Fruit fly (Drosophila melanogaster) whole organism, embryonic: Measurements from ENCODE around the gene Gs2.

Experiments
- Adf1 ChIP-seq: fragments of 200-800 bp; sonication (Bioruptor generic); IDR thresholded peaks from 2 replicates; pipeline ENCODE4 v1.3.6; 2022; ENCODE audit warnings: missing biosample characterization, missing genetic modification characterization
- Atf-2 ChIP-seq: fragments of 200-800 bp; sonication (Bioruptor generic); optimal IDR thresholded peaks from 2 replicates; lab custom pipeline; 2016; ENCODE audit warnings: missing biosample characterization, missing genetic modification characterization
- Blimp-1 ChIP-seq: fragments of 200-800 bp; sonication (Bioruptor generic); optimal IDR thresholded peaks from 3 replicates; lab custom pipeline; 2018; ENCODE audit warnings: missing biosample characterization, missing genetic modification characterization, mild to moderate bottlenecking, moderate library complexity, missing genetic modification reagents
- CG10366 ChIP-seq: fragments of 200-800 bp; sonication (Bioruptor generic); IDR thresholded peaks from 2 replicates; pipeline ENCODE4 v1.3.6; 2022; ENCODE audit warnings: missing biosample characterization, missing genetic modification characterization
- CG11085 ChIP-seq: fragments of 200-800 bp; sonication (Bioruptor generic); IDR thresholded peaks from 2 replicates; pipeline ENCODE4 v1.3.6; 2022; ENCODE audit warnings: missing biosample characterization, missing genetic modification characterization
- CG14014 ChIP-seq: fragments of 200-800 bp; sonication (Bioruptor generic); IDR thresholded peaks from 2 replicates; pipeline ENCODE4 v1.3.6; 2022; ENCODE audit warnings: missing biosample characterization, missing genetic modification characterization
- CG14667 ChIP-seq: fragments of 200-800 bp; sonication (Bioruptor generic); IDR thresholded peaks from 2 replicates; pipeline ENCODE4 v1.3.6; 2022; ENCODE audit warnings: missing biosample characterization, missing genetic modification characterization
- CG15269 ChIP-seq: fragments of 200-800 bp; sonication (Bioruptor generic); optimal IDR thresholded peaks from 2 replicates; lab custom pipeline; 2018; ENCODE audit warnings: missing biosample characterization, mild to moderate bottlenecking, missing genetic modification characterization, moderate library complexity
- CG1603 ChIP-seq: fragments of 200-800 bp; sonication (Bioruptor generic); optimal IDR thresholded peaks from 2 replicates; lab custom pipeline; 2019; ENCODE audit warnings: missing biosample characterization, mild to moderate bottlenecking, missing genetic modification characterization, moderate library complexity
- CG1647 ChIP-seq: fragments of 200-800 bp; sonication (Bioruptor generic); optimal IDR thresholded peaks from 3 replicates; lab custom pipeline; 2016; ENCODE audit warnings: missing biosample characterization, missing genetic modification characterization
- CG17802 ChIP-seq: fragments of 200-800 bp; sonication (Bioruptor generic); optimal IDR thresholded peaks from 2 replicates; lab custom pipeline; 2018; ENCODE audit warnings: missing biosample characterization, mild to moderate bottlenecking, missing genetic modification characterization, moderate library complexity
- CG2120 ChIP-seq: fragments of 200-800 bp; sonication (Bioruptor generic); optimal IDR thresholded peaks from 3 replicates; lab custom pipeline; 2016; ENCODE audit warnings: missing biosample characterization, missing genetic modification characterization
- CG2678 ChIP-seq: fragments of 200-800 bp; sonication (Bioruptor generic); optimal IDR thresholded peaks from 3 replicates; lab custom pipeline; 2019; ENCODE audit warnings: missing biosample characterization, mild to moderate bottlenecking, missing genetic modification characterization, moderate library complexity
- CG30403 ChIP-seq: fragments of 200-800 bp; sonication (Bioruptor generic); optimal IDR thresholded peaks from 3 replicates; lab custom pipeline; 2016; ENCODE audit warnings: missing biosample characterization, missing genetic modification characterization
- CG30431 ChIP-seq: fragments of 200-800 bp; sonication (Bioruptor generic); optimal IDR thresholded peaks from 2 replicates; lab custom pipeline; 2017; ENCODE audit warnings: missing biosample characterization, missing genetic modification characterization
- CG31388 ChIP-seq: fragments of 200-800 bp; sonication (Bioruptor generic); optimal IDR thresholded peaks from 2 replicates; lab custom pipeline; 2016; ENCODE audit warnings: missing biosample characterization, missing genetic modification characterization
- CG32532 ChIP-seq: fragments of 200-800 bp; sonication (Bioruptor generic); IDR thresholded peaks from 2 replicates; pipeline ENCODE4 v1.3.6; 2022; ENCODE audit warnings: missing biosample characterization, missing genetic modification characterization
- CG33557 ChIP-seq: fragments of 200-800 bp; sonication (Bioruptor generic); optimal IDR thresholded peaks from 2 replicates; lab custom pipeline; 2019; ENCODE audit warnings: missing biosample characterization, mild to moderate bottlenecking, missing genetic modification characterization, moderate library complexity
- CG7786 ChIP-seq: fragments of 200-800 bp; sonication (Bioruptor generic); optimal IDR thresholded peaks from 2 replicates; lab custom pipeline; 2016; ENCODE audit warnings: missing biosample characterization, missing genetic modification characterization
- CG7839 ChIP-seq: fragments of 200-800 bp; sonication (Bioruptor generic); optimal IDR thresholded peaks from 3 replicates; lab custom pipeline; 2018; ENCODE audit warnings: missing biosample characterization, mild to moderate bottlenecking, missing genetic modification characterization, moderate library complexity
- CG8388 ChIP-seq: fragments of 200-800 bp; sonication (Bioruptor generic); optimal IDR thresholded peaks from 2 replicates; lab custom pipeline; 2019; ENCODE audit warnings: missing biosample characterization, mild to moderate bottlenecking, missing genetic modification characterization, moderate library complexity
- CG8765 ChIP-seq: fragments of 200-800 bp; sonication (Bioruptor generic); IDR thresholded peaks from 2 replicates; pipeline ENCODE4 v1.3.6; 2022; ENCODE audit warnings: missing biosample characterization, missing genetic modification characterization
- CG8944 ChIP-seq: fragments of 200-800 bp; sonication (Bioruptor generic); optimal IDR thresholded peaks from 3 replicates; lab custom pipeline; 2016; ENCODE audit warnings: missing biosample characterization, missing genetic modification characterization
- Chrac-16 ChIP-seq: fragments of 200-800 bp; sonication (Bioruptor generic); optimal IDR thresholded peaks from 3 replicates; lab custom pipeline; 2016; ENCODE audit warnings: missing biosample characterization, missing genetic modification characterization
- CoRest ChIP-seq: fragments of 200-800 bp; sonication (Bioruptor generic); optimal IDR thresholded peaks from 3 replicates; lab custom pipeline; 2018; ENCODE audit warnings: missing biosample characterization, mild to moderate bottlenecking, missing genetic modification characterization, moderate library complexity
- Dfd ChIP-seq, 2 experiments: fragments of >200 bp; optimal IDR thresholded peaks; 2 replicates each; lab custom pipeline; 2017; ENCODE audit warnings: missing biosample characterization in 2 of 2, missing genetic modification characterization in 2 of 2
- E2f1 ChIP-seq: fragments of 200-800 bp; sonication (Bioruptor generic); IDR thresholded peaks from 2 replicates; pipeline ENCODE4 v1.3.6; 2022; ENCODE audit warnings: missing biosample characterization, missing genetic modification characterization
- Fer1 ChIP-seq: fragments of 200-800 bp; sonication (Bioruptor generic); optimal IDR thresholded peaks from 2 replicates; lab custom pipeline; 2017; ENCODE audit warnings: missing biosample characterization, mild to moderate bottlenecking, missing genetic modification characterization
- Gug ChIP-seq: fragments of 200-800 bp; sonication (Bioruptor generic); IDR thresholded peaks from 4 replicates; pipeline ENCODE4 v1.3.6; 2022; ENCODE audit warnings: missing biosample characterization, missing genetic modification characterization
- HmgZ ChIP-seq: fragments of 200-800 bp; sonication (Bioruptor generic); optimal IDR thresholded peaks from 2 replicates; lab custom pipeline; 2018; ENCODE audit warnings: missing biosample characterization, mild to moderate bottlenecking, missing genetic modification characterization
- Hr78 ChIP-seq, 2 experiments: fragments of 200-800 bp in 1 of 2; fragments of >200 bp in 1 of 2; sonication (Bioruptor generic) in 1 of 2; optimal IDR thresholded peaks; 2 replicates each; lab custom pipeline; 2017 to 2019; ENCODE audit warnings: missing biosample characterization in 2 of 2, missing genetic modification characterization in 2 of 2, mild to moderate bottlenecking in 1 of 2, moderate library complexity in 1 of 2
- Max ChIP-seq: fragments of 200-800 bp; sonication (Bioruptor generic); optimal IDR thresholded peaks from 2 replicates; lab custom pipeline; 2016; ENCODE audit warnings: missing biosample characterization, mild to moderate bottlenecking, missing genetic modification characterization
- Med ChIP-seq: fragments of 200-800 bp; sonication (Bioruptor generic); peaks from one replicate; lab custom pipeline; 2016; ENCODE audit warnings: missing biosample characterization, missing genetic modification characterization, mild to moderate bottlenecking, inconsistent platforms, moderate library complexity
- Meics ChIP-seq: fragments of 200-800 bp; sonication (Bioruptor generic); optimal IDR thresholded peaks from 2 replicates; lab custom pipeline; 2017; ENCODE audit warnings: missing biosample characterization, mild to moderate bottlenecking, missing genetic modification characterization
- Mrtf ChIP-seq: fragments of 200-800 bp; sonication (Bioruptor generic); IDR thresholded peaks from 3 replicates; pipeline ENCODE4 v1.3.6; 2022; ENCODE audit warnings: missing biosample characterization, missing genetic modification characterization
- NFAT ChIP-seq: fragments of 200-800 bp; sonication (Bioruptor generic); IDR thresholded peaks from 2 replicates; pipeline ENCODE4 v1.3.6; 2022; ENCODE audit warnings: missing biosample characterization, missing genetic modification characterization
- Nf-YB ChIP-seq: fragments of 200-800 bp; sonication (Bioruptor generic); optimal IDR thresholded peaks from 3 replicates; lab custom pipeline; 2019; ENCODE audit warnings: missing biosample characterization, mild to moderate bottlenecking, missing genetic modification characterization, moderate library complexity
- Stat92E ChIP-seq, 3 experiments: fragments of >200 bp in 2 of 3; fragments of 200-800 bp in 1 of 3; sonication (Bioruptor generic) in 1 of 3; optimal IDR thresholded peaks; 2 replicates each; lab custom pipeline; 2017 to 2019; ENCODE audit warnings: missing biosample characterization in 3 of 3, missing genetic modification characterization in 3 of 3, mild to moderate bottlenecking in 1 of 3, moderate library complexity in 1 of 3
- ase ChIP-seq: fragments of 200-800 bp; sonication (Bioruptor generic); IDR thresholded peaks from 3 replicates; pipeline ENCODE4 v1.3.6; 2022; ENCODE audit warnings: missing biosample characterization, missing genetic modification characterization
- bowl ChIP-seq: fragments of 200-800 bp; sonication (Bioruptor generic); IDR thresholded peaks from 2 replicates; pipeline ENCODE4 v1.3.6; 2022; ENCODE audit warnings: missing biosample characterization, missing genetic modification characterization
- caup ChIP-seq: fragments of 200-800 bp; sonication (Bioruptor generic); optimal IDR thresholded peaks from 3 replicates; lab custom pipeline; 2017; ENCODE audit warnings: missing biosample characterization, mild to moderate bottlenecking, missing genetic modification characterization, moderate library complexity; ENCODE audit not compliant: severe bottlenecking
- gsb ChIP-seq: fragments of 200-800 bp; sonication (Bioruptor generic); IDR thresholded peaks from 2 replicates; pipeline ENCODE4 v1.3.6; 2022; ENCODE audit warnings: missing biosample characterization, missing genetic modification characterization
- gsb-n ChIP-seq: fragments of 200-800 bp; sonication (Bioruptor generic); optimal IDR thresholded peaks from 3 replicates; lab custom pipeline; 2018; ENCODE audit warnings: missing biosample characterization, mild to moderate bottlenecking, missing genetic modification characterization
- kah ChIP-seq: fragments of 200-800 bp; sonication (Bioruptor generic); optimal IDR thresholded peaks from 2 replicates; lab custom pipeline; 2018; ENCODE audit warnings: missing biosample characterization, mild to moderate bottlenecking, missing genetic modification characterization
- klu ChIP-seq: fragments of 200-800 bp; sonication (Bioruptor generic); IDR thresholded peaks from 2 replicates; pipeline ENCODE4 v1.3.6; 2022; ENCODE audit warnings: missing biosample characterization, missing genetic modification characterization
- mam ChIP-seq: fragments of 200-800 bp; sonication (Bioruptor generic); optimal IDR thresholded peaks from 3 replicates; lab custom pipeline; 2016; ENCODE audit warnings: missing biosample characterization, missing genetic modification characterization
- pzg ChIP-seq: fragments of 200-800 bp; sonication (Bioruptor generic); optimal IDR thresholded peaks from 3 replicates; lab custom pipeline; 2018; ENCODE audit warnings: missing biosample characterization, mild to moderate bottlenecking, missing genetic modification characterization, moderate library complexity
- row ChIP-seq: fragments of 200-800 bp; sonication (Bioruptor generic); IDR thresholded peaks from 3 replicates; pipeline ENCODE4 v1.3.6; 2022; ENCODE audit warnings: missing biosample characterization, missing genetic modification characterization
- tap ChIP-seq: fragments of 200-800 bp; optimal IDR thresholded peaks from 3 replicates; lab custom pipeline; 2019; ENCODE audit warnings: missing biosample characterization, mild to moderate bottlenecking, missing genetic modification characterization, moderate library complexity
- tll ChIP-seq, 2 experiments: fragments of 200-800 bp in 1 of 2; fragments of >200 bp in 1 of 2; sonication (Bioruptor generic) in 1 of 2; optimal IDR thresholded peaks; 2 replicates each; lab custom pipeline; 2017 to 2019; ENCODE audit warnings: missing biosample characterization in 2 of 2, missing genetic modification characterization in 2 of 2, mild to moderate bottlenecking in 1 of 2, moderate library complexity in 1 of 2
- z ChIP-seq: fragments of 200-800 bp; sonication (Bioruptor generic); IDR thresholded peaks from 3 replicates; pipeline ENCODE4 v1.3.6; 2022; ENCODE audit warnings: missing biosample characterization, missing genetic modification characterization

Gene Gs2

DNA sequence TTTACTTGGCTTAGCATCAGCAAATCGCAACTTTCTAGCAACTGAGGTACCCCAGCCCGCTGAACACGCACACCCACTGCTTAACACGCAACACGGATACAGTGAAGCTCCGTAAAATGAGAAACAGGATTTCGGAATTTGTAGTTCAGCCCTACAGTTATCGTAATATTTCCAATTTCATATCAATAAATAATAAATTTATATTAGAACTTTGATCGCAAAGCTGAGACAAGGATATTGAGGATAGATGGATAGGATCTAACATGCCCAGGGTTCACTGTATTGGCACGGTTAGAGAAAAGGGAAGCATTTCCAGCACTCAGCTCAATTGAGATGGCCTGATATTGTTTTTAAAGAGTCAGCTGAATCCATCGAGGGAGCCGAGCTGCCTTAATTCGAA, 3.4 kb upstream of the Gs2 start (continued):
- TF ChIP-seq CG32532 = peak; percentile 43; the same call in 1 of the 2 replicates
- TF ChIP-seq Blimp-1 = no peak
- no peak for TF ChIP-seq gsb (GFP tag; lab: Robert Waterston, UW)
- TF ChIP-seq Hr78 (GFP tag; optimal IDR thresholded peaks at IDR 0.05; lab: Kevin White, UChicago) = no peak
- TF ChIP-seq caup (GFP tag; lab: Kevin White, UChicago) = no peak
- TF ChIP-seq Atf-2 (GFP tag; lab: Kevin White, UChicago) = no peak
- no peak for TF ChIP-seq z (GFP tag; lab: Robert Waterston, UW)
- 0 out of 4 replicates have a peak, but pooled peaks have one; percentile 5 for TF ChIP-seq Gug (GFP tag; lab: Robert Waterston, UW)
- TF ChIP-seq kah (GFP tag; lab: Kevin White, UChicago) = no peak
- TF ChIP-seq gsb-n (tag; lab: Kevin White, UChicago) = no peak
- no peak for TF ChIP-seq CG14667 (GFP tag; lab: Robert Waterston, UW)
- TF ChIP-seq Dfd (GFP tag; optimal IDR thresholded peaks at IDR 0.05; lab: Kevin White, UChicago) = no peak
- TF ChIP-seq CG10366 (GFP tag; lab: Robert Waterston, UW) = no peak
- TF ChIP-seq CG30403 (GFP tag; lab: Kevin White, UChicago) = no peak
- TF ChIP-seq CG17802 = no peak
- TF ChIP-seq Med (GFP tag; lab: Kevin White, UChicago) = peak; percentile 25
- peak; percentile 37 for TF ChIP-seq CG2678 (tag; lab: Kevin White, UChicago)
- TF ChIP-seq CG11085 (GFP tag; lab: Robert Waterston, UW) = no peak
- no peak for TF ChIP-seq bowl (GFP tag; lab: Robert Waterston, UW)
- TF ChIP-seq Fer1 (GFP tag; lab: Kevin White, UChicago) = no peak
- no peak for TF ChIP-seq Max (GFP tag; lab: Kevin White, UChicago)
- TF ChIP-seq CG7786 (GFP tag; lab: Kevin White, UChicago) = no peak
- peak; percentile 17 for TF ChIP-seq CG15269
- TF ChIP-seq klu (GFP tag; lab: Robert Waterston, UW) = no peak
- TF ChIP-seq Meics (GFP tag; lab: Kevin White, UChicago) = peak; percentile 31
- TF ChIP-seq CG8944 (GFP tag; lab: Kevin White, UChicago) = no peak
- TF ChIP-seq Adf1 (GFP tag; lab: Robert Waterston, UW) = no peak
- no peak for TF ChIP-seq pzg (GFP tag; lab: Kevin White, UChicago)
- TF ChIP-seq mam = no peak
- TF ChIP-seq Chrac-16 (GFP tag; lab: Kevin White, UChicago) = no peak
- TF ChIP-seq CG1603 (tag; lab: Kevin White, UChicago) = peak; percentile 20
- no peak for TF ChIP-seq HmgZ
- no peak for TF ChIP-seq NFAT (GFP tag; lab: Robert Waterston, UW)
- no peak for TF ChIP-seq tll (GFP tag; optimal IDR thresholded peaks at IDR 0.05; lab: Kevin White, UChicago)
- no peak for TF ChIP-seq Stat92E (GFP tag; optimal IDR thresholded peaks at IDR 0.05; lab: Kevin White, UChicago)
- TF ChIP-seq CG8388 (GFP tag; lab: Kevin White, UChicago) = no peak
- TF ChIP-seq CG1647 (GFP tag; lab: Kevin White, UChicago) = no peak
- TF ChIP-seq CG8765 (GFP tag; lab: Robert Waterston, UW) = no peak
- peak; percentile 27 for TF ChIP-seq CG7839
- TF ChIP-seq Nf-YB = no peak
- TF ChIP-seq CG31388 = no peak
- TF ChIP-seq E2f1 (GFP tag; lab: Robert Waterston, UW) = no peak
- no peak for TF ChIP-seq Mrtf (GFP tag; lab: Robert Waterston, UW)
- peak; percentile 37 for TF ChIP-seq CG2120
- no peak for TF ChIP-seq CG33557 (GFP tag; lab: Kevin White, UChicago)
- TF ChIP-seq ase (GFP tag; lab: Robert Waterston, UW) = 0 out of 3 replicates have a peak, but pooled peaks have one; percentile 38
- peak; percentile 31; the same call in 1 of the 2 replicates for TF ChIP-seq CG14014 (GFP tag; lab: Robert Waterston, UW)
- peak; percentile 12 for TF ChIP-seq CoRest (tag; lab: Kevin White, UChicago)
- no peak for TF ChIP-seq CG30431 (GFP tag; lab: Kevin White, UChicago)
- TF ChIP-seq row (GFP tag; lab: Robert Waterston, UW) = peak; percentile 59
- peak; percentile 7 for TF ChIP-seq tap (tag; lab: Kevin White, UChicago)
